Worm (Caenorhabditis elegans): Measurements from ENCODE around the gene D1025.10.

- TF ChIP-seq K09A11.1 (tag; optimal IDR thresholded peaks at IDR 0.05; ENCODE audit: insufficient read depth), result no peak
- no peak for TF ChIP-seq nfya-1 (tag; optimal IDR thresholded peaks at IDR 0.05)
- no peak for TF ChIP-seq sox-4 (tag; optimal IDR thresholded peaks at IDR 0.05)
- no peak for TF ChIP-seq pha-4 (tag; optimal IDR thresholded peaks at IDR 0.05)
- TF ChIP-seq ttx-3 (tag; optimal IDR thresholded peaks at IDR 0.05), result no peak
- TF ChIP-seq ceh-2 (tag; optimal IDR thresholded peaks at IDR 0.05), result no peak
- TF ChIP-seq fax-1 (tag; optimal IDR thresholded peaks at IDR 0.05), result no peak
- TF ChIP-seq elt-2 (tag; optimal IDR thresholded peaks at IDR 0.05), result no peak
- TF ChIP-seq pros-1 (tag; optimal IDR thresholded peaks at IDR 0.05), result no peak
- TF ChIP-seq ceh-6 (GFP tag; optimal IDR thresholded peaks at IDR 0.05), result no peak
- no peak for TF ChIP-seq ceh-34 (tag; optimal IDR thresholded peaks at IDR 0.05)
- no peak for TF ChIP-seq sdc-2 (tag; optimal IDR thresholded peaks at IDR 0.05)
Measured at ce11 chrX:14510358-14510757, 6.3 kb upstream of the D1025.10 start.

Data from whole organism, late embryonic.